Worm (Caenorhabditis elegans) whole organism, L4 larva: ENCODE measurements around the gene aagr-2.
A peak's percentile ranks its signal among the peaks of the same experiment; 100 is the strongest.

Experiments used
- D1046.2 ChIP-seq: fragments of 200-800 bp; sonication (Bioruptor generic); IDR thresholded peaks from 2 replicates; pipeline ENCODE4 v1.3.6; 2022; ENCODE audit warnings: missing genetic modification characterization, missing compliant biosample characterization
- F10B5.3 ChIP-seq: sonication (generic microtip); optimal IDR thresholded peaks from 2 replicates; lab custom pipeline; 2016; ENCODE audit warnings: mild to moderate bottlenecking, missing genetic modification characterization, missing compliant biosample characterization
- F26F4.8 ChIP-seq: fragments of 200-800 bp; sonication (Bioruptor generic); conservative IDR thresholded peaks from 2 replicates; pipeline ENCODE4 v1.3.6; 2022; ENCODE audit warnings: missing genetic modification characterization, missing compliant biosample characterization
- F44E2.7 ChIP-seq: fragments of 200-800 bp; sonication (Bioruptor generic); IDR thresholded peaks from 2 replicates; pipeline ENCODE4 v2.1.2; 2022; ENCODE audit warnings: missing genetic modification characterization, missing compliant biosample characterization
- F49E8.2 ChIP-seq: sonication (generic microtip); optimal IDR thresholded peaks from 2 replicates; lab custom pipeline; 2016; ENCODE audit warnings: missing compliant biosample characterization, mild to moderate bottlenecking, missing genetic modification characterization, borderline replicate concordance
- Y48G9A.11 ChIP-seq: fragments of 200-800 bp; sonication (Bioruptor generic); IDR thresholded peaks from 2 replicates; pipeline ENCODE4 v1.3.6; 2022; ENCODE audit warnings: missing genetic modification reagents, missing genetic modification characterization, missing compliant biosample characterization
- Y75B8A.6 ChIP-seq: fragments of 200-800 bp; sonication (Bioruptor generic); IDR thresholded peaks from 2 replicates; pipeline ENCODE4 v1.3.6; 2022; ENCODE audit warnings: missing genetic modification reagents, missing genetic modification characterization, missing compliant biosample characterization
- ZK546.5 ChIP-seq, 2 experiments: sonication (generic microtip); optimal IDR thresholded peaks; 2 replicates each; lab custom pipeline; 2017; ENCODE audit warnings: missing biosample characterization in 2 of 2, missing genetic modification characterization in 2 of 2
- aha-1 ChIP-seq: fragments of 150-350 bp; peaks from one replicate; lab custom pipeline; 2014; ENCODE audit warnings: missing biosample characterization, missing genetic modification characterization
- ama-1 ChIP-seq: fragments of 150-350 bp; optimal IDR thresholded peaks from 2 replicates; lab custom pipeline; 2014; ENCODE audit warnings: inconsistent platforms, mixed read lengths
- arid-1 ChIP-seq: fragments of 200-800 bp; sonication (Bioruptor generic); conservative IDR thresholded peaks from 2 replicates; pipeline ENCODE4 v1.3.6; 2022; ENCODE audit warnings: missing genetic modification reagents, missing genetic modification characterization, missing compliant biosample characterization
- ceh-32 ChIP-seq: sonication (generic microtip); optimal IDR thresholded peaks from 2 replicates; lab custom pipeline; 2016; ENCODE audit warnings: mild to moderate bottlenecking, missing genetic modification characterization, missing compliant biosample characterization; ENCODE audit not compliant: poor library complexity
- ceh-62 ChIP-seq: sonication (generic microtip); optimal IDR thresholded peaks from 2 replicates; lab custom pipeline; 2017; ENCODE audit warnings: missing biosample characterization, missing genetic modification characterization
- ceh-82 ChIP-seq: sonication (generic microtip); optimal IDR thresholded peaks from 2 replicates; lab custom pipeline; 2017; ENCODE audit warnings: missing biosample characterization, missing genetic modification characterization
- dmd-6 ChIP-seq: fragments of 200-800 bp; sonication (Bioruptor generic); IDR thresholded peaks from 2 replicates; pipeline ENCODE4 v1.3.6; 2022; ENCODE audit warnings: missing genetic modification reagents, missing genetic modification characterization, missing compliant biosample characterization
- duxl-1 ChIP-seq: sonication (generic microtip); optimal IDR thresholded peaks from 2 replicates; lab custom pipeline; 2016; ENCODE audit warnings: mild to moderate bottlenecking, missing genetic modification characterization, moderate library complexity, missing compliant biosample characterization; ENCODE audit not compliant: poor library complexity
- egl-27 ChIP-seq: sonication (generic microtip); optimal IDR thresholded peaks from 3 replicates; lab custom pipeline; 2017; ENCODE audit warnings: missing biosample characterization, missing genetic modification reagents, missing genetic modification characterization
- gei-8 ChIP-seq: fragments of 200-800 bp; sonication (Bioruptor generic); optimal IDR thresholded peaks from 2 replicates; lab custom pipeline; 2018; ENCODE audit warnings: mild to moderate bottlenecking, missing genetic modification characterization, missing compliant biosample characterization
- hif-1 ChIP-seq, 2 experiments: sonication (generic microtip); optimal IDR thresholded peaks; 2 replicates each; lab custom pipeline; 2016 to 2017; ENCODE audit warnings: missing compliant biosample characterization in 2 of 2, missing genetic modification characterization in 2 of 2, missing genetic modification reagents in 2 of 2, missing genotype in 2 of 2, mild to moderate bottlenecking in 1 of 2
- hlh-30 ChIP-seq: sonication (generic microtip); optimal IDR thresholded peaks from 2 replicates; lab custom pipeline; 2017; ENCODE audit warnings: antibody characterized with exemption, mild to moderate bottlenecking, missing genetic modification characterization, missing compliant biosample characterization; ENCODE audit not compliant: insufficient read depth
- lin-13 ChIP-seq: fragments of 150-350 bp; optimal IDR thresholded peaks from 2 replicates; lab custom pipeline; 2014; ENCODE audit warnings: missing biosample characterization, missing genetic modification reagents, missing genetic modification characterization
- lin-15B ChIP-seq: fragments of 150-350 bp; sonication (generic microtip); optimal IDR thresholded peaks from 3 replicates; lab custom pipeline; 2014; ENCODE audit warnings: missing biosample characterization, missing genetic modification characterization
- lin-29 ChIP-seq: fragments of 200-800 bp; sonication (Bioruptor generic); IDR thresholded peaks from 2 replicates; pipeline ENCODE4 v1.3.6; 2022; ENCODE audit warnings: missing genetic modification reagents, missing genetic modification characterization, missing compliant biosample characterization
- lsy-2 ChIP-seq, 2 experiments: fragments of 150-350 bp in 1 of 2; sonication (generic microtip) in 1 of 2; optimal IDR thresholded peaks; 2 replicates each; lab custom pipeline; 2014 to 2017; ENCODE audit warnings: missing biosample characterization in 2 of 2, missing genetic modification characterization in 2 of 2
- mdl-1 ChIP-seq, 2 experiments: fragments of 150-350 bp in 1 of 2; sonication (generic microtip) in 1 of 2; optimal IDR thresholded peaks; 2 replicates each; lab custom pipeline; 2014 to 2017; ENCODE audit warnings: missing biosample characterization in 2 of 2, missing genetic modification characterization in 2 of 2
- mdt-29 ChIP-seq: fragments of 200-800 bp; sonication (Bioruptor generic); IDR thresholded peaks from 2 replicates; pipeline ENCODE4 v1.3.6; 2022; ENCODE audit warnings: missing genetic modification reagents, missing genetic modification characterization, missing compliant biosample characterization
- mxl-2 ChIP-seq: fragments of 200-800 bp; sonication (Bioruptor generic); conservative IDR thresholded peaks from 2 replicates; pipeline ENCODE4 v1.3.6; 2022; ENCODE audit warnings: missing genetic modification reagents, missing genetic modification characterization, missing compliant biosample characterization
- mxl-3 ChIP-seq: fragments of 200-800 bp; sonication (Bioruptor generic); optimal IDR thresholded peaks from 2 replicates; lab custom pipeline; 2018; ENCODE audit warnings: mild to moderate bottlenecking, missing genetic modification characterization, missing compliant biosample characterization
- nhr-10 ChIP-seq: fragments of 150-350 bp; optimal IDR thresholded peaks from 2 replicates; lab custom pipeline; 2014; ENCODE audit warnings: missing biosample characterization, missing genetic modification characterization
- nhr-102 ChIP-seq: sonication (generic microtip); optimal IDR thresholded peaks from 2 replicates; lab custom pipeline; 2016; ENCODE audit warnings: mild to moderate bottlenecking, missing genetic modification characterization, moderate library complexity, missing compliant biosample characterization
- nhr-11 ChIP-seq: fragments of 150-350 bp; optimal IDR thresholded peaks from 2 replicates; lab custom pipeline; 2014; ENCODE audit warnings: missing biosample characterization, missing genetic modification characterization
- nhr-237 ChIP-seq: sonication (generic microtip); optimal IDR thresholded peaks from 2 replicates; lab custom pipeline; 2017; ENCODE audit warnings: missing biosample characterization, missing genetic modification characterization
- nhr-25 ChIP-seq: sonication (generic microtip); optimal IDR thresholded peaks from 2 replicates; lab custom pipeline; 2017; ENCODE audit warnings: missing genetic modification characterization, mild to moderate bottlenecking, missing compliant biosample characterization, antibody characterized with exemption, moderate library complexity, borderline replicate concordance; ENCODE audit not compliant: insufficient read depth
- nhr-28 ChIP-seq: fragments of 150-350 bp; optimal IDR thresholded peaks from 2 replicates; lab custom pipeline; 2014; ENCODE audit warnings: missing biosample characterization, missing genetic modification characterization
- nhr-76 ChIP-seq: fragments of 150-350 bp; optimal IDR thresholded peaks from 2 replicates; lab custom pipeline; 2014; ENCODE audit warnings: missing biosample characterization, missing genetic modification characterization
- pha-4 ChIP-seq, 2 experiments: fragments of 150-350 bp in 1 of 2; fragments of 200-800 bp in 1 of 2; sonication (Bioruptor generic) in 1 of 2; IDR thresholded peaks in 1 of 2; optimal IDR thresholded peaks in 1 of 2; 2 replicates each; pipeline versions ENCODE4 v1.3.6 to Lab custom; 2014 to 2022; ENCODE audit warnings: missing genetic modification characterization in 2 of 2, missing genetic modification reagents in 2 of 2, missing biosample characterization in 1 of 2, missing compliant biosample characterization in 1 of 2
- rbr-2 ChIP-seq: sonication (generic microtip); optimal IDR thresholded peaks from 2 replicates; lab custom pipeline; 2016; ENCODE audit warnings: missing genotype, missing genetic modification characterization, missing compliant biosample characterization
- saeg-2 ChIP-seq: fragments of 200-800 bp; sonication (Bioruptor generic); IDR thresholded peaks from 2 replicates; pipeline ENCODE4 v1.3.6; 2022; ENCODE audit warnings: missing genetic modification reagents, missing genetic modification characterization, missing compliant biosample characterization
- set-16 ChIP-seq: fragments of 200-800 bp; sonication (Bioruptor generic); IDR thresholded peaks from 2 replicates; pipeline ENCODE4 v1.3.6; 2022; ENCODE audit warnings: missing genetic modification reagents, missing genetic modification characterization, missing compliant biosample characterization
- skn-1 ChIP-seq: fragments of 150-350 bp; optimal IDR thresholded peaks from 2 replicates; lab custom pipeline; 2014; ENCODE audit warnings: missing biosample characterization, missing genetic modification characterization
- snpc-4 ChIP-seq: fragments of 150-350 bp; optimal IDR thresholded peaks from 2 replicates; lab custom pipeline; 2014; ENCODE audit warnings: missing biosample characterization, missing genetic modification characterization
- spr-1 ChIP-seq: sonication (generic microtip); optimal IDR thresholded peaks from 2 replicates; lab custom pipeline; 2016; ENCODE audit warnings: mild to moderate bottlenecking, missing genetic modification characterization, missing compliant biosample characterization
- tag-97 ChIP-seq: fragments of 200-800 bp; sonication (Bioruptor generic); IDR thresholded peaks from 2 replicates; pipeline ENCODE4 v1.3.6; 2022; ENCODE audit warnings: missing genetic modification characterization, missing compliant biosample characterization
- tra-1 ChIP-seq: fragments of 200-800 bp; sonication (Bioruptor generic); IDR thresholded peaks from 2 replicates; pipeline ENCODE4 v1.3.6; 2022; ENCODE audit warnings: missing genetic modification reagents, missing genetic modification characterization, missing compliant biosample characterization
- unc-130 ChIP-seq: sonication (generic microtip); optimal IDR thresholded peaks from 2 replicates; lab custom pipeline; 2016; ENCODE audit warnings: missing genetic modification reagents, missing genetic modification characterization, missing compliant biosample characterization
- unc-62 ChIP-seq, 3 experiments: fragments of 150-350 bp in 1 of 3; sonication (generic microtip); optimal IDR thresholded peaks in 2 of 3; peaks in 1 of 3; 1 replicate in 1 of 3; 2 replicates in 2 of 3; lab custom pipeline; 2014 to 2017; ENCODE audit warnings: missing biosample characterization in 3 of 3, missing genetic modification characterization in 3 of 3, missing genetic modification reagents in 3 of 3, missing genotype in 1 of 3
- zfp-3 ChIP-seq: fragments of 200-800 bp; sonication (Bioruptor generic); conservative IDR thresholded peaks from 2 replicates; pipeline ENCODE4 v1.3.6; 2022; ENCODE audit warnings: missing genetic modification reagents, missing genetic modification characterization, missing compliant biosample characterization
- ztf-7 ChIP-seq: fragments of 150-350 bp; optimal IDR thresholded peaks from 2 replicates; lab custom pipeline; 2014; ENCODE audit warnings: missing biosample characterization, missing genetic modification characterization

Gene aagr-2

DNA sequence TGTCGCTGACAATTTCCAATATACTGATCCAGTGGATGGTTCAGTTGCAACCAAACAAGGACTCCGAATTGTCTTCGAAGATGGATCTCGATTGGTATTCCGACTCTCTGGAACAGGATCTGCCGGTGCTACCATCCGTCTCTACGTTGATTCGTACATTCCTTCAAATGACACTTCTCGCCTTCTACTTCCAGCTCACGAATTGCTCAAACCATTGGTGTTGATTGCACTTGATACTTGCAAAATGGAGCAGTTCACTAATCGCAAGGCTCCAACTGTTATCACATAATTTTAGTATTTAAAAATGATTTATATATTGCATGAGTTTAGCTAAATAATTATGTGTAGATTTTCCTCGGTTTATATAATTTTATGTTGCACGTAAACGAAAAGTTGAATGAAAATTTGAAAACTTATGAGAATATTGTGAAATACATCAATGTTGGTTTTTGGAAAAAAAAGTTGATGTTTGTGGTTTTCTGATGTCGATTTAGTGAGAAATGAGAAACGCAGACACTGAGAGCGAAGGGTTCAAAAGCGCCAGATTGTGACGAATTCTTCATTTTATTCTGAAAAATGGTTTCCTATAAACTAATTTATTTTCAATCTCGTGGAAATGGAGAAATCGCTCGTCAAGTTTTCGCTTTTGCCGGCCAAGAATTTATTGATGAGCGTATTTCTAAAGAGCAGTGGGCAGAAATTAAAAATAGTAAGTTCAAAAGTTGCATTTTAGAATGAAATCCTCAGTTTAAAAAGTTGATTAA is 33.9 kb downstream of the aagr-2 start, which contains the start of gene gst-9 (continued):
- TF ChIP-seq ceh-82 (tag; lab: Kevin White, UChicago) = no peak
- TF ChIP-seq nhr-102 (tag; lab: Kevin White, UChicago) = peak; percentile 51
- no peak for TF ChIP-seq D1046.2 (GFP tag; lab: Robert Waterston, UW)
- no peak for TF ChIP-seq set-16 (GFP tag; lab: Robert Waterston, UW)
- TF ChIP-seq Y75B8A.6 (GFP tag; lab: Robert Waterston, UW) = no peak; the same call in 1 of the 2 replicates
- no peak for TF ChIP-seq duxl-1 (tag; lab: Kevin White, UChicago)
- no peak for TF ChIP-seq ceh-32 (tag; lab: Kevin White, UChicago)
- no peak for TF ChIP-seq mxl-3 (GFP tag; lab: Kevin White, UChicago)
- no peak for TF ChIP-seq F26F4.8 (GFP tag; lab: Robert Waterston, UW)
- no peak for TF ChIP-seq F49E8.2 (tag; lab: Kevin White, UChicago)
- TF ChIP-seq ama-1 (lab: Kevin White, UChicago) = peak; percentile 69
- no peak for TF ChIP-seq hif-1 (tag; optimal IDR thresholded peaks at IDR 0.05; lab: Kevin White, UChicago)
- TF ChIP-seq gei-8 = no peak
- TF ChIP-seq unc-62 (GFP tag; optimal IDR thresholded peaks at IDR 0.05 in 1 of 2; lab: Kevin White, UChicago) = peak in 1 of 2 experiments; percentile 84
- no peak for TF ChIP-seq unc-62 (tag; optimal IDR thresholded peaks at IDR 0.05; lab: Kevin White, UChicago)
- no peak for TF ChIP-seq mdl-1 (tag; optimal IDR thresholded peaks at IDR 0.05; lab: Kevin White, UChicago)
- TF ChIP-seq lin-13 (GFP tag; lab: Kevin White, UChicago) = peak; percentile 57
- TF ChIP-seq F44E2.7 = no peak
- peak; percentile 65 for TF ChIP-seq aha-1
- TF ChIP-seq nhr-76 (tag; lab: Kevin White, UChicago) = no peak
- TF ChIP-seq ztf-7 = no peak
- no peak for TF ChIP-seq lin-29 (GFP tag; lab: Robert Waterston, UW)
- 0 out of 2 replicates have a peak, but pooled peaks have one; percentile 28 for TF ChIP-seq mxl-2
- no peak for TF ChIP-seq skn-1 (tag; lab: Kevin White, UChicago)
- no peak for TF ChIP-seq F10B5.3
- TF ChIP-seq lsy-2 (tag; optimal IDR thresholded peaks at IDR 0.05; lab: Kevin White, UChicago) = peak in 1 of 2 experiments; percentile 61
- TF ChIP-seq nhr-237 (tag; lab: Kevin White, UChicago) = no peak
- no peak for TF ChIP-seq saeg-2 (GFP tag; lab: Robert Waterston, UW)
- TF ChIP-seq snpc-4 (tag; lab: Kevin White, UChicago) = no peak
- peak; percentile 39; the same call in 1 of the 2 replicates for TF ChIP-seq mdt-29 (GFP tag; lab: Robert Waterston, UW)
- no peak for TF ChIP-seq arid-1 (GFP tag; lab: Robert Waterston, UW)
- no peak for TF ChIP-seq ceh-62 (tag; lab: Kevin White, UChicago)
- no peak for TF ChIP-seq unc-130 (GFP tag; lab: Kevin White, UChicago)
- TF ChIP-seq zfp-3 (GFP tag; lab: Robert Waterston, UW) = peak; percentile 92
- TF ChIP-seq spr-1 (tag; lab: Kevin White, UChicago) = peak; percentile 23
- TF ChIP-seq egl-27 (tag; lab: Kevin White, UChicago) = no peak
- TF ChIP-seq hlh-30 (tag; lab: Kevin White, UChicago) = peak; percentile 10
- TF ChIP-seq tag-97 (GFP tag; lab: Robert Waterston, UW) = no peak
- TF ChIP-seq ZK546.5 (tag; optimal IDR thresholded peaks at IDR 0.05; lab: Kevin White, UChicago) = no peak
- no peak for TF ChIP-seq nhr-10
- 0 out of 2 replicates have a peak, but pooled peaks have one; percentile 52 for TF ChIP-seq pha-4 (GFP tag; IDR thresholded peaks at IDR 0.05; lab: Robert Waterston, UW)
- TF ChIP-seq pha-4 (tag; optimal IDR thresholded peaks at IDR 0.05; lab: Kevin White, UChicago) = no peak
- TF ChIP-seq rbr-2 = no peak
- no peak for TF ChIP-seq tra-1 (GFP tag; lab: Robert Waterston, UW)
- no peak for TF ChIP-seq Y48G9A.11 (GFP tag; lab: Robert Waterston, UW)
- TF ChIP-seq lin-15B (tag; lab: Kevin White, UChicago) = no peak
- peak; percentile 56 for TF ChIP-seq nhr-28 (tag; lab: Kevin White, UChicago)
- no peak for TF ChIP-seq nhr-25 (tag; lab: Kevin White, UChicago)
- 0 out of 2 replicates have a peak, but pooled peaks have one; percentile 8 for TF ChIP-seq dmd-6
- TF ChIP-seq nhr-11 = no peak
